Worm (Caenorhabditis elegans): Measurements from ENCODE around the gene sptl-3.

ce11 chrV:13854306-13854705, 38.8 kb upstream of the sptl-3 start, which contains the start of gene ttr-21:
- no peak for TF ChIP-seq nhr-237 (tag; optimal IDR thresholded peaks at IDR 0.05)
- no peak for TF ChIP-seq ztf-11 (tag; optimal IDR thresholded peaks at IDR 0.05)
- no peak for TF ChIP-seq mep-1 (tag; optimal IDR thresholded peaks at IDR 0.05)
- no peak for TF ChIP-seq lin-13 (tag; optimal IDR thresholded peaks at IDR 0.05)
- TF ChIP-seq drap-1 (GFP tag; optimal IDR thresholded peaks at IDR 0.05): no peak
